Fruit fly (Drosophila melanogaster): ENCODE results near the gene CG3817.

Gene CG3817

dm6 chr3R:14853767-14854191 is 44.8 kb upstream of the CG3817 start (continued):
- peak; percentile 36 for TF ChIP-seq cwo (GFP tag; optimal IDR thresholded peaks at IDR 0.05)
- TF ChIP-seq Hand (GFP tag; optimal IDR thresholded peaks at IDR 0.05): peak; percentile 55
- peak; percentile 31 for TF ChIP-seq CG3995 (GFP tag; optimal IDR thresholded peaks at IDR 0.05)
- no peak for TF ChIP-seq CTCF (GFP tag; optimal IDR thresholded peaks at IDR 0.05)
- no peak for TF ChIP-seq fu2 (GFP tag; optimal IDR thresholded peaks at IDR 0.05)
- TF ChIP-seq CG8765 (GFP tag; IDR thresholded peaks at IDR 0.05): no peak
- TF ChIP-seq Ptx1 (GFP tag; IDR thresholded peaks at IDR 0.05): no peak
- no peak for TF ChIP-seq CG10147 (GFP tag; optimal IDR thresholded peaks at IDR 0.05)
- peak; percentile 51 for TF ChIP-seq pros (GFP tag; optimal IDR thresholded peaks at IDR 0.05)
- TF ChIP-seq gsb-n (tag; optimal IDR thresholded peaks at IDR 0.05): peak; percentile 11
- TF ChIP-seq Dad (GFP tag; optimal IDR thresholded peaks at IDR 0.05): no peak
- TF ChIP-seq CG10274 (GFP tag; optimal IDR thresholded peaks at IDR 0.05): no peak
- TF ChIP-seq Atf6 (GFP tag; IDR thresholded peaks at IDR 0.05): peak; percentile 50; the same call in 1 of the 2 replicates
- TF ChIP-seq CG12299 (tag; optimal IDR thresholded peaks at IDR 0.05): no peak
- peak; percentile 2 for TF ChIP-seq dmrt99B (tag; optimal IDR thresholded peaks at IDR 0.05)
- peak; percentile 38 for TF ChIP-seq CG17829 (tag; optimal IDR thresholded peaks at IDR 0.05)
- TF ChIP-seq CG1529 (GFP tag; optimal IDR thresholded peaks at IDR 0.05): peak; percentile 10
- TF ChIP-seq CG12942 (GFP tag; optimal IDR thresholded peaks at IDR 0.05): no peak
- TF ChIP-seq ems (GFP tag; optimal IDR thresholded peaks at IDR 0.05): peak; percentile 5
- TF ChIP-seq Adf1 (GFP tag; IDR thresholded peaks at IDR 0.05): peak; percentile 69; the same call in 1 of the 2 replicates
- TF ChIP-seq hb (GFP tag; IDR thresholded peaks at IDR 0.05; ENCODE audit: partially characterized antibody): no peak
- TF ChIP-seq dimm (GFP tag; IDR thresholded peaks at IDR 0.05): no peak
- no peak for TF ChIP-seq gfzf (GFP tag; optimal IDR thresholded peaks at IDR 0.05)
- TF ChIP-seq CG2129 (GFP tag; IDR thresholded peaks at IDR 0.05; ENCODE audit: partially characterized antibody): no peak
- peak; percentile 81 for TF ChIP-seq CG6765 (GFP tag; optimal IDR thresholded peaks at IDR 0.05)
- TF ChIP-seq jigr1 (GFP tag; IDR thresholded peaks at IDR 0.05): no peak
- peak; percentile 49 for TF ChIP-seq CG2120 (GFP tag; optimal IDR thresholded peaks at IDR 0.05)
- TF ChIP-seq B-H2 (GFP tag; optimal IDR thresholded peaks at IDR 0.05): peak; percentile 72
- TF ChIP-seq Fer1 (GFP tag; optimal IDR thresholded peaks at IDR 0.05): peak; percentile 88
- no peak for TF ChIP-seq CG8478 (optimal IDR thresholded peaks at IDR 0.05)
- TF ChIP-seq CG12104 (GFP tag; optimal IDR thresholded peaks at IDR 0.05): no peak
- no peak for TF ChIP-seq CG17328 (GFP tag; IDR thresholded peaks at IDR 0.05)
- no peak for TF ChIP-seq CG4617 (GFP tag; optimal IDR thresholded peaks at IDR 0.05; ENCODE audit: borderline replicate concordance)
- TF ChIP-seq CG11696 (GFP tag; IDR thresholded peaks at IDR 0.05): no peak
- peak; percentile 26 for TF ChIP-seq abd-A (tag; optimal IDR thresholded peaks at IDR 0.05)
- no peak for TF ChIP-seq CG17186 (GFP tag; optimal IDR thresholded peaks at IDR 0.05)
- TF ChIP-seq Antp (GFP tag; optimal IDR thresholded peaks at IDR 0.05): no peak
- TF ChIP-seq CG16813 (GFP tag; IDR thresholded peaks at IDR 0.05; ENCODE audit: partially characterized antibody): 0 out of 3 replicates have a peak, but pooled peaks have one; percentile 29
- TF ChIP-seq CG11093 (GFP tag; IDR thresholded peaks at IDR 0.05): no peak
- TF ChIP-seq eyg (GFP tag; optimal IDR thresholded peaks at IDR 0.05): no peak
- TF ChIP-seq luna (GFP tag; optimal IDR thresholded peaks at IDR 0.05): peak; percentile 24
- TF ChIP-seq Hey (tag; optimal IDR thresholded peaks at IDR 0.05): peak; percentile 38
- TF ChIP-seq zen2 (GFP tag; IDR thresholded peaks at IDR 0.05; ENCODE audit: partially characterized antibody): peak; percentile 29; the same call in 1 of the 3 replicates
- TF ChIP-seq Ssrp (tag; optimal IDR thresholded peaks at IDR 0.05): no peak
- no peak for TF ChIP-seq run (tag; optimal IDR thresholded peaks at IDR 0.05)
- no peak for TF ChIP-seq Ets65A (GFP tag)
- no peak for TF ChIP-seq CG9817 (tag; optimal IDR thresholded peaks at IDR 0.05)
- no peak for TF ChIP-seq peb (GFP tag; IDR thresholded peaks at IDR 0.05)
- TF ChIP-seq HLH54F (GFP tag; optimal IDR thresholded peaks at IDR 0.05): no peak
- TF ChIP-seq CG7745 (tag; optimal IDR thresholded peaks at IDR 0.05): no peak
- TF ChIP-seq aop (GFP tag; IDR thresholded peaks at IDR 0.05): no peak
- TF ChIP-seq esg (GFP tag; conservative IDR thresholded peaks at IDR 0.05): no peak
